Fruit fly (Drosophila melanogaster): ENCODE measurements around the gene CG4270.

Gene CG4270

DNA sequence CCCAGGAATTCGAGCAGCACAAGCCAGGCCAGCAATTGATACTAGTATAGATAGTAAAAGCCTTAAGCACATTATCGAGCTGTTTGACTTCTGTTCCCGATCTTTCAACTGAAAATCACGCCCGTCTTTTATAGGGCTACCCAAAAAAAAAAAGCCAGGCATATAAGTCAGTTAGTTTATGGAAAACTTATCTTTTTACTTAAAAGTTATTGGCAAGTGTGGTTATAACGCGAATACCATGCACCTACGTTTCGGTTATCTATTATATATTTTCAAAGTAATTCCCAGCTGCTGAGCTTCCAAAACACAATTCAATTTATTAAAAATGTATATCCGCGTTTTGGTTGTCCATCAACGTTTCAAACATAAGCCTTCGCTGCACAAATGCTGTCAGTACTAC is 23.5 kb downstream of the CG4270 start, which contains the start of gene CG31681:
TSS of gene CG31681 (minus strand) at position 101 of the 400 bp plus-strand sequence.
- no peak for TF ChIP-seq Myc (optimal IDR thresholded peaks at IDR 0.05)
- no peak for TF ChIP-seq insv (optimal IDR thresholded peaks at IDR 0.05)
- TF ChIP-seq Sin3A (optimal IDR thresholded peaks at IDR 0.05) = no peak
- no peak for TF ChIP-seq psq (optimal IDR thresholded peaks at IDR 0.05)
- no peak for TF ChIP-seq h (optimal IDR thresholded peaks at IDR 0.05)

DNA sequence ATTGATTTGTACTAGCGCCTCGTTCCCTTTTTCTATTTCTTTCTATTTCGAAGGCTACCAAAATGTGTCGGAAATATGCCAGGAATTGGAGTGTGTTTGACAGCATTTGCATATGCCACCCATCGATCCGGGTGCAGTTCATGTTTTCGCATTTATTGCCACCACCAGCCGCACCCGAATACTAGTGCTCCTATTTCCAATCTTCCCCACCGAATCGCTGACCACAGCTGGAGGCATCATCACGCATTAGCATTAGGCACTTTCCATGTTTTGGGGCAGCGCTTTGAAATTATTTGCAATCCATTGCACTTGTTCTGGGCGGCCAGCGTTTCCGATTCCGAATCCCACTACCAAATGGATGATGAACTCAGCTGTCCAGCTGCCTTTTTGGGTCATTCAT is 24.6 kb downstream of the CG4270 start, which contains the start of gene CG42658:
TSS of gene CG42658 (minus strand) at position 101 of the 400 bp plus-strand sequence.
- TF ChIP-seq ttk (optimal IDR thresholded peaks at IDR 0.05) = no peak
- no peak for TF ChIP-seq insv (optimal IDR thresholded peaks at IDR 0.05)
- TF ChIP-seq psq (optimal IDR thresholded peaks at IDR 0.05) = no peak
- TF ChIP-seq Myc (optimal IDR thresholded peaks at IDR 0.05) = no peak
- no peak for TF ChIP-seq Sin3A (optimal IDR thresholded peaks at IDR 0.05)
- TF ChIP-seq h (optimal IDR thresholded peaks at IDR 0.05) = no peak

DNA sequence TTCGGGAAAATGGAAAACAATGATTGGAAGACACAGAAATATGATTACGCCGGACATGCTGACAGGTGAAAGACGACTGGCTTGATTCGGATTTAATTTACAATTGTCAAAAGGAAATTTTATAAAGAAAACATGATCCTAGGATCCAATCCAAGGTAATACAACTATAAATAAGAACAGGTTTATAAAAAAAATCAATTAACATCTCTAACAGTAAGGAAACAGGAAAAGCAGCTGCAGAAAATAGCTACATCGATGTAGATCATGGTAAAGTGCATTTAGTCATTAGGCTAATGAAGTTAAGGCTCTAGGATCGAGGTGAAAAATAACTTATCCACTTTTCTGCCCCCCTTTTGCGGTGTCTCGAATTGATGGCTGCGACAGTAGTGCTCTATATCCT is 26.1 kb downstream of the CG4270 start, which contains the start of gene CG17237:
TSS of gene CG17237 (minus strand) at position 101 of the 400 bp plus-strand sequence.
- TF ChIP-seq psq (optimal IDR thresholded peaks at IDR 0.05) (no peak), Myc (optimal IDR thresholded peaks at IDR 0.05) (no peak), Sin3A (optimal IDR thresholded peaks at IDR 0.05) (no peak)

DNA sequence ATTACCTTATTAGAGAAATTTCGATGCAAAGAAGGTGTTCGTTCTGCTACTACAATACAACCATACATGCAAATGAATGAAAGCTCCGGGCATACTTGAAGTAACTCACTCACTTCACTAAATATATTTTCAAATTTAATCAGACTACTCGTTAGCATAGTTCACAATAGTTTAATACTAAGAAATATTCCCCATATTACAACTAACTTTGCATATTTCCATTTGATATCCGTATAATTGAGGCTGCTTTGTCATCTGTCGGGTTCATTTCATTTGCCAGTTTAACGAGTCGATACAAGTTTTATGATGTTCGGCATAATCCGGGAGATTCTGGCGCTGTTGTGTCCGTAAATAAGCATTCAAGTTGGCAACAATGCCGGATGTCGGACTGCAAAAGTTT is 27.4 kb downstream of the CG4270 start, which contains the start of gene robl22E:
TSS of gene robl22E (minus strand) at position 101 of the 400 bp plus-strand sequence.
- TF ChIP-seq Sin3A (optimal IDR thresholded peaks at IDR 0.05) = no peak
- TF ChIP-seq psq (optimal IDR thresholded peaks at IDR 0.05) = no peak
- TF ChIP-seq h (optimal IDR thresholded peaks at IDR 0.05) = no peak
- no peak for TF ChIP-seq ttk (optimal IDR thresholded peaks at IDR 0.05)
- no peak for TF ChIP-seq Myc (optimal IDR thresholded peaks at IDR 0.05)
- no peak for TF ChIP-seq insv (optimal IDR thresholded peaks at IDR 0.05)

DNA sequence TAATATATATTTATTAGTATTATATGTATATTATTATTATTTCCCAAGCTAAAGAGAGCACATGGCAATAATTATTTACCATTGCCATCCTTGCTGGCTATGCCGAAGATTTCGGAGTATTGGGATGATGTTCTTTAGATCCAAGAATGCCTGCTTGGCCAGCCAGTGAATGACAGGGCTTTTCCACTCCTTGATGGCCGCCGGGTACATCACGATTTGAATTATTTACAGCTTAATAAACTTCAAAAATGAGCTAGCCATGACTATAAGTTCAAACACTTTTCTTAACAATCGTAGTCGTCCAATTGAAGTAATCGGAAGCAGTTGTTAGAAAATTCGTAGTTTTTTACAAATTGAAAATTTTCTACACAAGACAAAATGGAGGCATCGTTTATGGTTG is 36.6 kb downstream of the CG4270 start, which contains the start of gene CG31949:
TSS of gene CG31949 (plus strand) at position 301 of the 400 bp plus-strand sequence.
- TF ChIP-seq Myc (optimal IDR thresholded peaks at IDR 0.05) = no peak
- no peak for TF ChIP-seq ttk (optimal IDR thresholded peaks at IDR 0.05)
- no peak for TF ChIP-seq h (optimal IDR thresholded peaks at IDR 0.05)
- TF ChIP-seq psq (optimal IDR thresholded peaks at IDR 0.05) = no peak
- TF ChIP-seq Sin3A (optimal IDR thresholded peaks at IDR 0.05) = no peak
- TF ChIP-seq insv (optimal IDR thresholded peaks at IDR 0.05) = no peak

DNA sequence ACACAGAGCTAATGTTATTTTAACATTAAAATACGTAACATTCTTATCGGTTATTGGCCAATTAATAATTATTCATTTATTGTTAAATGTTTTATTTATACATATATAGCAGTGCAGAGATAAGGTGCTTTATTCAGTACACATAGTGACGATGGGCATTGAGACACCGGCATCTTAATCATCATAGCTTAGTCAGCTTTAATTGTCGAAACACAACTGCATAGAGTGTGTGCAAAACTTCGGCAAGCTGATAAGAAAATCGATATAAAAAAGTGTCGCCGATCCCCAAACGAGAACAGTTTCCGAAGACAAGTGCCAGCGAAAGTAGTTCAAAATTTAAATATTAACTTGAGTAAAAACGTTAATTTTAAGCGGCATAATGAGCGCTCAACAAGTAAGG is 44.4 kb downstream of the CG4270 start, which contains the start of gene CG16995:
TSS of gene CG16995 (plus strand) at position 301 of the 400 bp plus-strand sequence.
- TF ChIP-seq Myc (optimal IDR thresholded peaks at IDR 0.05) (no peak), insv (optimal IDR thresholded peaks at IDR 0.05) (no peak), h (optimal IDR thresholded peaks at IDR 0.05) (no peak), psq (optimal IDR thresholded peaks at IDR 0.05) (no peak), Sin3A (optimal IDR thresholded peaks at IDR 0.05) (no peak), ttk (optimal IDR thresholded peaks at IDR 0.05) (no peak)

DNA sequence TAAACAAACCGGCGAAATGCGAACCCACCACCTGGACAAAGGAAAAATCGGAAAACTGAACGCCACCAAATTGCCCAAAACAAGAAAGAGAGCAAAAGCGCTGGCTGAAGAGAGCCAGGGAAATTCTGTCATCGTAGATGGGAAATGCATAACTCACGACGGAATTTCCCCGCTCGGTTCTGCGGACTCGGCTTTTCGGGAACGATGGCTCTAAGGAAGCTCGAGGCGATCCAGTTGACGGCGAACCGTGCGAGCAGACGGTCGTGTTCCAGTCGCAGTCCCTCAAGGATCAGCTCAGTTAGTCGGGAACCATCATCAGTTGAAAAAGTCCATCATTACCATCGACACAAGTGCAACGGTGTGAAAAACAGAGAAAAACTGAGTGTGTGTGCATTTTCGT is 48.2 kb downstream of the CG4270 start, which contains the start of gene eys:
TSS of gene eys (plus strand) at position 232 of the 400 bp plus-strand sequence.
- TF ChIP-seq h (optimal IDR thresholded peaks at IDR 0.05) = no peak
